Worm (Caenorhabditis elegans) whole organism, midembryonic: ENCODE results near the gene Y40H4A.2.
A peak's percentile ranks its signal among the peaks of the same experiment; 100 is the strongest.

ENCODE experiments used
- T22C8.4 ChIP-seq: fragments of 200-800 bp; sonication (Bioruptor generic); IDR thresholded peaks from 2 replicates; pipeline ENCODE4 v1.3.6; 2022; ENCODE audit warnings: missing genetic modification characterization, missing compliant biosample characterization
- cog-1 ChIP-seq: sonication (generic microtip); optimal IDR thresholded peaks from 2 replicates; lab custom pipeline; 2016; ENCODE audit warnings: missing genetic modification characterization, missing compliant biosample characterization
- flt-1 ChIP-seq: fragments of 200-800 bp; sonication (Bioruptor generic); IDR thresholded peaks from 2 replicates; pipeline ENCODE4 v1.3.6; 2022; ENCODE audit warnings: missing genetic modification characterization, missing compliant biosample characterization
- klf-2 ChIP-seq: fragments of 200-800 bp; sonication (Bioruptor generic); conservative IDR thresholded peaks from 2 replicates; pipeline ENCODE4 v1.3.6; 2022; ENCODE audit warnings: missing genetic modification reagents, missing genetic modification characterization, missing compliant biosample characterization
- med-1 ChIP-seq: sonication (generic microtip); optimal IDR thresholded peaks from 2 replicates; lab custom pipeline; 2017; ENCODE audit warnings: missing genetic modification characterization, mild to moderate bottlenecking, missing compliant biosample characterization, antibody characterized with exemption, missing genetic modification reagents; ENCODE audit not compliant: insufficient read depth
- ref-1 ChIP-seq: fragments of 200-800 bp; sonication (Bioruptor generic); conservative IDR thresholded peaks from 2 replicates; pipeline ENCODE4 v1.3.6; 2022; ENCODE audit warnings: missing genetic modification reagents, missing genetic modification characterization, missing compliant biosample characterization
- tab-1 ChIP-seq: fragments of 200-800 bp; sonication (Bioruptor generic); IDR thresholded peaks from 2 replicates; pipeline ENCODE4 v1.3.6; 2022; ENCODE audit warnings: missing genetic modification characterization, missing compliant biosample characterization
- ztf-23 ChIP-seq: fragments of 200-800 bp; sonication (Bioruptor generic); IDR thresholded peaks from 2 replicates; pipeline ENCODE4 v1.3.6; 2022; ENCODE audit warnings: missing genetic modification reagents, missing genetic modification characterization, missing compliant biosample characterization
- ztf-29 ChIP-seq: fragments of 200-800 bp; sonication (Bioruptor generic); IDR thresholded peaks from 2 replicates; pipeline ENCODE4 v1.3.6; 2022; ENCODE audit warnings: missing genetic modification reagents, missing genetic modification characterization, missing compliant biosample characterization

The Y40H4A.2 gene

DNA sequence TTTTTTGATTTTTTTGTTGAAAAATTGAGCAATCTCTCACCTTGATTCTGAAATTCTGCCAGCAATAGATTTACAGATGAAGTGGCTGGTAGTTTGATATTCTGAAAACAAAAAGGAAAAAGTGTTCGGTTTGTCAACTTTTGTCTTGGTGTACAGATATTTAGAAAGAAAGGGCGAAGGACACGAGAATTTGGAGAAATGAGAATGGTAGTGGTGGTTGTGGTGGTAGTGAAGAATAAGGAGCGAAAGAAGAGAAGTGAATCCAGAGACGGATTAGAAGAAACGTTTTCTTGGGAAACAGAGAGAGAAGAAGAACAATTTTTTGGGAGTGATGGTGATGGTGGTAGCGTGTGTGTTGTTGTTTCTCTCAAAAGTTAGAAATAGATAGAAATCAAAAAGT lies 5.6 kb downstream of the Y40H4A.2 start, which contains the start of gene gar-3:
Gene gar-3 (minus strand): TSS at position 101 of the 400 bp plus-strand sequence.
- TF ChIP-seq flt-1 (GFP tag; lab: Robert Waterston, UW), result no peak

ce11 chrV:14576745-14577373 lies 8.4 kb downstream of the Y40H4A.2 start:
- TF ChIP-seq flt-1 (GFP tag; lab: Robert Waterston, UW), result no peak
- no peak for TF ChIP-seq tab-1 (GFP tag; lab: Robert Waterston, UW)
- no peak for TF ChIP-seq T22C8.4 (GFP tag; lab: Robert Waterston, UW)
- TF ChIP-seq ztf-29, result no peak
- TF ChIP-seq klf-2, result no peak
- TF ChIP-seq cog-1, result no peak
- no peak for TF ChIP-seq ref-1 (GFP tag; lab: Robert Waterston, UW)

DNA sequence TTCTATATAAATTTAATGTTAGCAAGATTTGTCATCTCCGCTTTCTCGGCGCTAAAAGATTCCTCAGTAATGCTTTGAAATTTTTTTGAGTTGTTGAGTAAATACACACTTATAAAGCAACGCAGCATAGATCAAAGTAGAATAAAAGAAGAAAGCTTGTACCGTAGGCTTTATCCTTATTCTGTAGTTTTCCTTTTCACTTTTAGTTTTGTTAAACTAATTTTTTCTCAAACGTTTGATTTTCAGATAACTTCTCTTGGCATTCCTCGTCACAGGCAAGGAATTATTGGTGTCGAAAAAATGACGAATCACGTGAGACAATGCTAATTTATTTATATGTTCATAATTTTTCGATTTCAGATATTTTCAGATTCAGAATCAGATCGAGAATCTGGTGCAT lies 22.7 kb downstream of the Y40H4A.2 start, which contains the start of gene C53A5.11:
Gene C53A5.11 (plus strand): TSS at position 301 of the 400 bp plus-strand sequence.
- no peak for TF ChIP-seq ztf-29

DNA sequence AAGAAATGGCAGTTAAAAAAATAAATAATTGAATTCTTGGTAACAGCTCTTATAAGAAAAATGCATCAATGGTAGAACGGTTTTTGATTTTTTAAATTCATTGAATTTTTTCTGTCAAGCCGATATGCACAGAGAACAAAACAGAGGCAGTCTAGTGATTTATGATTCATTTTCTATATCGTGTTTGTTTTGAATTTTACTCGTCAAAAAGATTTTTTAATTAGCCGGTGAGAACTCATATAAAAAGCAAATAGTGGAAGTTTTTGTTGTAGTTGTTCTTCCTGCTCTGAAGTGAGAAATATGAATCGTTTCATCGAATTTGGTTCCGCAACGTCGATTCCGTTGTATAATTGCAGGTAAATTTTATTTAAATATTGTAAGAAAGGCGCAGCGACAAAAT lies 25.9 kb downstream of the Y40H4A.2 start, which contains the start of gene srt-32:
Gene srt-32 (plus strand): TSS at position 301 of the 400 bp plus-strand sequence.
- TF ChIP-seq med-1 (GFP tag; lab: Kevin White, UChicago) (no peak), ztf-29 (no peak), cog-1 (no peak), ref-1 (GFP tag; lab: Robert Waterston, UW) (no peak), T22C8.4 (GFP tag; lab: Robert Waterston, UW) (no peak), klf-2 (no peak), tab-1 (GFP tag; lab: Robert Waterston, UW) (no peak), ztf-23 (GFP tag; lab: Robert Waterston, UW) (no peak), flt-1 (GFP tag; lab: Robert Waterston, UW) (no peak)

DNA sequence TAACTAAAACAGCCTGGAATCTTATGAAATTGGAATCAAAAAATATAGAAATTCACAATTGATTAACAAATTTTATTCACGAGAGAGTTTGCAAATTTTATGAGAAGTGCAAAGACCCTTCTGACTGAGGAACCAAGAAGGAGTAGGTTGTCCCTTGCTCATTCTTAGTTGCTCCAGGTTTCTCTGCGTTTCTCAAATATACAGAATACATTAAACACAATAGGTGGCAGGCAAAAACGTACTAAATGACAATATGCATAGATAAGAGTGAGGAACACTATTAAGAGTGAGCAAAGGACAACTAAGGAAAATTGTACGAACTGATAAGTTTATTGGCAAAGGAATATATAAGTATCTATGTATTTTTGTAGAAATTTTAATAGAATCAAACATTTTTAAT lies 26.5 kb downstream of the Y40H4A.2 start, which contains the start of gene C53A5.9:
Gene C53A5.9 (minus strand): TSS at position 101 of the 400 bp plus-strand sequence.
- TF ChIP-seq ztf-23 (GFP tag; lab: Robert Waterston, UW) (no peak), ztf-29 (no peak), klf-2 (no peak), T22C8.4 (GFP tag; lab: Robert Waterston, UW) (no peak), flt-1 (GFP tag; lab: Robert Waterston, UW) (no peak)

- TF ChIP-seq med-1 (GFP tag; lab: Kevin White, UChicago) (no peak), tab-1 (GFP tag; lab: Robert Waterston, UW) (no peak), T22C8.4 (GFP tag; lab: Robert Waterston, UW) (no peak)
Measured at ce11 chrV:14556187-14556586, 29.1 kb downstream of the Y40H4A.2 start, which contains the start of gene srg-47. Gene srg-47 (minus strand): TSS chrV:14556287.

- TF ChIP-seq ref-1 (GFP tag; lab: Robert Waterston, UW) (no peak), T22C8.4 (GFP tag; lab: Robert Waterston, UW) (no peak), klf-2 (no peak), tab-1 (GFP tag; lab: Robert Waterston, UW) (no peak), cog-1 (no peak), flt-1 (GFP tag; lab: Robert Waterston, UW) (no peak), ztf-23 (GFP tag; lab: Robert Waterston, UW) (no peak), ztf-29 (no peak), med-1 (GFP tag; lab: Kevin White, UChicago) (no peak)
Measured at ce11 chrV:14548510-14548909, 36.7 kb downstream of the Y40H4A.2 start.

DNA sequence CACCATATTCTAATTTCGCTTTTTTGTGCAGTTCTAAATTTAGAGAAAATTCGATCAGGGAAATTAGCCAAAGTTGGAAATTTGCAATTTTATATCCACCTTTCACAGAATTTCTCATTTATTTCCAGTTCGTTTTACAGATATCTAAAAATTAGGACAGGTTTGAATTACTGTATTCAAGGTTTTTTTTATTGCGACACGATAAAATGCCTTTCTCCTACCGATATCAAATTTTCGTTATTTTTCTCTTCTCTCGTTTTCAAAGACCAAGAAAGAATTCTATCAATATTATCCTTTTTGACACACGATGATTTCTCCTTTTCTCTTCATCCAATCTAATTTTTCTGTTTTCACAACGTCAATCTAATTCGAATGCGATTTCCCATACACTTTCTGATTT lies 38.7 kb downstream of the Y40H4A.2 start, which contains the start of gene C53A5.13:
Gene C53A5.13 (plus strand): TSS at position 301 of the 400 bp plus-strand sequence.
- TF ChIP-seq ztf-23 (GFP tag; lab: Robert Waterston, UW) (no peak), T22C8.4 (GFP tag; lab: Robert Waterston, UW) (no peak)

DNA sequence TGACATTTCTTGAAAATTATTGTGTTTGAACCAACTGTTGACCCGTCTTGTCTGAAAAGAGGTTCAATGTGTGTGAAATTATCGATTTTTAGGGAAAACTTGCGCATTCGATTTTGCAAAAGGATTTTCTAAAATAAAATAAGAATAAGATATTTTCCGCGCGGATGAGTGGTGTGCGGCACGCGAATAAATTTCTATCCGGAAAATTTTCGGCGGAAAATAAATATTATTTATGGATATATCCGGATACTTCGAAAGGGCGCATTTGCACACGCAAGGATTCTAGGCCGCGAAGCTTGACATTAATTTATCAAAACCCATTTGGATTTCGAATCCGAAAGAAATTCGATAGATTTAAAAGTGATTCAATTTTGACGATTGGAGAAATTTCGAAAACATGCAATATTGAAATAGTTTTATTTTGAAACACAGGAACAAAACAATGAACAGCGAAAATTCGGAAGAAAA lies 39.4 kb downstream of the Y40H4A.2 start, which contains the start of gene rike-1:
Gene rike-1 (minus strand): TSS at position 51 of the 468 bp plus-strand sequence.
- no peak for TF ChIP-seq T22C8.4 (GFP tag; lab: Robert Waterston, UW)
- no peak for TF ChIP-seq tab-1 (GFP tag; lab: Robert Waterston, UW)
- TF ChIP-seq cog-1, result peak; percentile 3

DNA sequence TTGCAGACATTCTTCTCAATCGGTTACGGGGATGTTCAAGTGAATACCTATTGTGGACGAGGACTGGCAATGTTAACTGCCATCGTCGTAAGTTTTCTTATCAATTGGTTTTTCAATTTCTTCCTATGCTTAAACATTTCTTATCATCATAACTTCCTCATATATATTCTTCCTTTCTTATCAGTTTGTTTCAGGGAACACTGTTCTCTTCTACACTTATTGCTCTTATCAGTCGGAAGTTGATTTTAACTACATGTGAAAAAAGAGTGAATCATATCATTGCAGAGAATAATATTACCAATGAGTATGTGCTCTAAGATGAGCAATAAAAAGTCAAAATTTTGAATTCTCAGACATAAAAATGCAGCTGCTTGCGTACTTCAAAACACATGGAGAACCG lies 43.1 kb downstream of the Y40H4A.2 start:
- no peak for TF ChIP-seq T22C8.4 (GFP tag; lab: Robert Waterston, UW)
- TF ChIP-seq ztf-29, result no peak
- TF ChIP-seq ztf-23 (GFP tag; lab: Robert Waterston, UW), result no peak
- TF ChIP-seq med-1 (GFP tag; lab: Kevin White, UChicago), result no peak
- TF ChIP-seq flt-1 (GFP tag; lab: Robert Waterston, UW), result no peak
- no peak for TF ChIP-seq tab-1 (GFP tag; lab: Robert Waterston, UW)
- TF ChIP-seq ref-1 (GFP tag; lab: Robert Waterston, UW), result no peak
- TF ChIP-seq cog-1, result no peak
- TF ChIP-seq klf-2, result no peak

DNA sequence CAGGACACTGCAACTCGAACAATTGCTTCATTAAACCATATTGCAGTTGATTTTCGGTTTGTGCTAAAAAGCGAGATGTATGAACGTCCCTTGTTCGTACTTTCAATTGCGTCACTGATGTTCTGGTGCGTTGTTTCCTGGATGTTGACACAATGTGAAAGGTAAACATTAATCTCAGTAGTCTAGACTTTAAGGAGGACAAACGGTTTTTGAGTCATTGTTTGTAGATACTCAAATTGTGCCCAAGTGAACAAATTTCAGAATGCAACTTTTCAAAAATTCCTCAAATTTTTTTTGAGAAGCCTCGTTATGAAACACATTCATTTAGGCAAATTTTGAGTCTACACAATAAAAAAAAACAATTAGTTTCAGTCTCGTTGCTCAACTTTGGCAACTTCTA lies 44.3 kb downstream of the Y40H4A.2 start:
- TF ChIP-seq flt-1 (GFP tag; lab: Robert Waterston, UW), result no peak
- TF ChIP-seq med-1 (GFP tag; lab: Kevin White, UChicago), result no peak
- no peak for TF ChIP-seq T22C8.4 (GFP tag; lab: Robert Waterston, UW)
- TF ChIP-seq klf-2, result no peak
- no peak for TF ChIP-seq ref-1 (GFP tag; lab: Robert Waterston, UW)
- TF ChIP-seq ztf-29, result no peak
- TF ChIP-seq cog-1, result no peak
- TF ChIP-seq ztf-23 (GFP tag; lab: Robert Waterston, UW), result no peak
- TF ChIP-seq tab-1 (GFP tag; lab: Robert Waterston, UW), result no peak
